Fruit fly (Drosophila melanogaster) whole organism, prepupa: ENCODE results near the gene Scr.

Experiments used
- CG10631 ChIP-seq: fragments of 200-800 bp; sonication (Bioruptor generic); optimal IDR thresholded peaks from 2 replicates; lab custom pipeline; 2016; ENCODE audit warnings: missing biosample characterization, missing genetic modification characterization
- CG10669 ChIP-seq: fragments of 200-800 bp; sonication (Bioruptor generic); optimal IDR thresholded peaks from 3 replicates; lab custom pipeline; 2018; ENCODE audit warnings: missing biosample characterization, mild to moderate bottlenecking, missing genetic modification characterization, moderate library complexity
- CG11294 ChIP-seq: fragments of 200-800 bp; sonication (Bioruptor generic); IDR thresholded peaks from 2 replicates; pipeline ENCODE4 v1.3.6; 2022; ENCODE audit warnings: missing biosample characterization, missing genetic modification characterization
- CG11902 ChIP-seq: fragments of 200-800 bp; sonication (Bioruptor generic); optimal IDR thresholded peaks from 3 replicates; lab custom pipeline; 2016; ENCODE audit warnings: missing biosample characterization, missing genetic modification characterization
- CG15336 ChIP-seq: fragments of 200-800 bp; sonication (Bioruptor generic); IDR thresholded peaks from 2 replicates; pipeline ENCODE4 v1.3.6; 2022; ENCODE audit warnings: missing biosample characterization, missing genetic modification characterization
- CG1621 ChIP-seq: fragments of 200-800 bp; sonication (Bioruptor generic); optimal IDR thresholded peaks from 3 replicates; lab custom pipeline; 2018; ENCODE audit warnings: missing biosample characterization, mild to moderate bottlenecking, missing genetic modification characterization
- CG16779 ChIP-seq: fragments of 200-800 bp; sonication (Bioruptor generic); optimal IDR thresholded peaks from 3 replicates; lab custom pipeline; 2017; ENCODE audit warnings: missing biosample characterization, mild to moderate bottlenecking, missing genetic modification characterization
- CG3032 ChIP-seq: fragments of 200-800 bp; optimal IDR thresholded peaks from 2 replicates; lab custom pipeline; 2019; ENCODE audit warnings: missing biosample characterization, mild to moderate bottlenecking, missing genetic modification characterization, moderate library complexity
- CG32006 ChIP-seq: fragments of 200-800 bp; sonication (Bioruptor generic); optimal IDR thresholded peaks from 3 replicates; lab custom pipeline; 2017; ENCODE audit warnings: missing biosample characterization, mild to moderate bottlenecking, missing genetic modification characterization
- CG4318 ChIP-seq: fragments of 200-800 bp; sonication (Bioruptor generic); optimal IDR thresholded peaks from 3 replicates; lab custom pipeline; 2017; ENCODE audit warnings: missing biosample characterization, mild to moderate bottlenecking, missing genetic modification characterization
- CG6163 ChIP-seq: fragments of 200-800 bp; sonication (Bioruptor generic); IDR thresholded peaks from 3 replicates; pipeline ENCODE4 v1.3.6; 2022; ENCODE audit warnings: missing biosample characterization, missing genetic modification characterization
- CG6276 ChIP-seq: fragments of 200-800 bp; sonication (Bioruptor generic); optimal IDR thresholded peaks from 2 replicates; lab custom pipeline; 2017; ENCODE audit warnings: missing biosample characterization, mild to moderate bottlenecking, missing genetic modification characterization
- CG6792 ChIP-seq: fragments of 200-800 bp; sonication (Bioruptor generic); optimal IDR thresholded peaks from 3 replicates; lab custom pipeline; 2016; ENCODE audit warnings: missing biosample characterization, missing genetic modification characterization
- CG6808 ChIP-seq: fragments of 200-800 bp; sonication (Bioruptor generic); optimal IDR thresholded peaks from 3 replicates; lab custom pipeline; 2017; ENCODE audit warnings: missing biosample characterization, missing genetic modification characterization, mild to moderate bottlenecking, moderate library complexity, missing genetic modification reagents
- CG6854 ChIP-seq: fragments of 200-800 bp; sonication (Bioruptor generic); optimal IDR thresholded peaks from 2 replicates; lab custom pipeline; 2017; ENCODE audit warnings: missing biosample characterization, mild to moderate bottlenecking, missing genetic modification characterization
- CG7368 ChIP-seq: fragments of 200-800 bp; sonication (Bioruptor generic); optimal IDR thresholded peaks from 3 replicates; lab custom pipeline; 2016; ENCODE audit warnings: missing biosample characterization, missing genetic modification characterization
- CG8319 ChIP-seq: fragments of 200-800 bp; sonication (Bioruptor generic); optimal IDR thresholded peaks from 3 replicates; lab custom pipeline; 2016; ENCODE audit warnings: missing biosample characterization, missing genetic modification characterization
- CG8632 ChIP-seq: fragments of 200-800 bp; sonication (Bioruptor generic); optimal IDR thresholded peaks from 3 replicates; lab custom pipeline; 2016; ENCODE audit warnings: missing biosample characterization, missing genetic modification characterization
- Eip75B ChIP-seq: fragments of 200-800 bp; sonication (Bioruptor generic); optimal IDR thresholded peaks from 3 replicates; lab custom pipeline; 2016; ENCODE audit warnings: missing biosample characterization, missing genetic modification characterization
- Eip78C ChIP-seq: fragments of 200-800 bp; sonication (Bioruptor generic); peaks from one replicate; lab custom pipeline; 2016; ENCODE audit warnings: missing biosample characterization, missing genetic modification characterization
- Eip93F ChIP-seq: fragments of 200-800 bp; sonication (Bioruptor generic); optimal IDR thresholded peaks from 2 replicates; lab custom pipeline; 2016; ENCODE audit warnings: missing biosample characterization, mild to moderate bottlenecking, missing genetic modification characterization
- Ets21C ChIP-seq: fragments of 200-800 bp; sonication (Bioruptor generic); optimal IDR thresholded peaks from 3 replicates; lab custom pipeline; 2016; ENCODE audit warnings: missing biosample characterization, missing genetic modification characterization
- Gug ChIP-seq: fragments of 200-800 bp; sonication (Bioruptor generic); IDR thresholded peaks from 2 replicates; pipeline ENCODE4 v1.3.6; 2022; ENCODE audit warnings: missing biosample characterization, missing genetic modification characterization
- Hr38 ChIP-seq: sonication (Bioruptor generic); optimal IDR thresholded peaks from 2 replicates; lab custom pipeline; 2016; ENCODE audit warnings: missing biosample characterization, missing genetic modification characterization
- Hr4 ChIP-seq: fragments of 200-800 bp; sonication (Bioruptor generic); optimal IDR thresholded peaks from 3 replicates; lab custom pipeline; 2016; ENCODE audit warnings: missing biosample characterization, missing genetic modification characterization
- Lpt ChIP-seq: fragments of 200-800 bp; sonication (Bioruptor generic); optimal IDR thresholded peaks from 3 replicates; lab custom pipeline; 2016; ENCODE audit warnings: missing biosample characterization, missing genetic modification characterization
- Met ChIP-seq: fragments of 200-800 bp; sonication (Bioruptor generic); optimal IDR thresholded peaks from 3 replicates; lab custom pipeline; 2016; ENCODE audit warnings: missing biosample characterization, missing genetic modification characterization
- OdsH ChIP-seq: fragments of 200-800 bp; sonication (Bioruptor generic); optimal IDR thresholded peaks from 3 replicates; lab custom pipeline; 2016; ENCODE audit warnings: missing biosample characterization, missing genetic modification characterization
- Smox ChIP-seq: fragments of 200-800 bp; sonication (Bioruptor generic); optimal IDR thresholded peaks from 3 replicates; lab custom pipeline; 2016; ENCODE audit warnings: missing biosample characterization, missing genetic modification characterization
- Sox14 ChIP-seq: fragments of 200-800 bp; sonication (Bioruptor generic); optimal IDR thresholded peaks from 3 replicates; lab custom pipeline; 2016; ENCODE audit warnings: missing biosample characterization, missing genetic modification characterization
- Sox15 ChIP-seq: fragments of 200-800 bp; sonication (Bioruptor generic); optimal IDR thresholded peaks from 3 replicates; lab custom pipeline; 2016; ENCODE audit warnings: missing biosample characterization, missing genetic modification characterization
- cyc ChIP-seq: fragments of 200-800 bp; sonication (Bioruptor generic); optimal IDR thresholded peaks from 3 replicates; lab custom pipeline; 2016; ENCODE audit warnings: missing biosample characterization, missing genetic modification characterization
- dsx ChIP-seq: fragments of 200-800 bp; optimal IDR thresholded peaks from 3 replicates; lab custom pipeline; 2019; ENCODE audit warnings: missing biosample characterization, mild to moderate bottlenecking, missing genetic modification characterization, moderate library complexity; ENCODE audit not compliant: poor library complexity, severe bottlenecking
- eg ChIP-seq: fragments of 200-800 bp; sonication (Bioruptor generic); IDR thresholded peaks from 3 replicates; pipeline ENCODE4 v1.3.6; 2022; ENCODE audit warnings: missing biosample characterization, missing genetic modification characterization
- esn ChIP-seq: fragments of 200-800 bp; sonication (Bioruptor generic); optimal IDR thresholded peaks from 2 replicates; lab custom pipeline; 2016; ENCODE audit warnings: missing biosample characterization, mild to moderate bottlenecking, missing genetic modification characterization, moderate library complexity
- fd85E ChIP-seq: fragments of 200-800 bp; sonication (Bioruptor generic); optimal IDR thresholded peaks from 3 replicates; lab custom pipeline; 2016; ENCODE audit warnings: missing biosample characterization, missing genetic modification characterization
- fkh ChIP-seq: fragments of 200-800 bp; sonication (Bioruptor generic); optimal IDR thresholded peaks from 3 replicates; lab custom pipeline; 2017; ENCODE audit warnings: missing biosample characterization, mild to moderate bottlenecking, missing genetic modification characterization, moderate library complexity
- lz ChIP-seq: fragments of 200-800 bp; sonication (Bioruptor generic); optimal IDR thresholded peaks from 3 replicates; lab custom pipeline; 2016; ENCODE audit warnings: missing biosample characterization, missing genetic modification characterization
- pdm3 ChIP-seq: fragments of 200-800 bp; sonication (Bioruptor generic); optimal IDR thresholded peaks from 3 replicates; lab custom pipeline; 2016; ENCODE audit warnings: missing biosample characterization, missing genetic modification characterization
- ss ChIP-seq, 2 experiments: fragments of 200-800 bp; sonication (Bioruptor generic); optimal IDR thresholded peaks; 2 replicates in 1 of 2; 3 replicates in 1 of 2; lab custom pipeline; 2017 to 2018; ENCODE audit warnings: mild to moderate bottlenecking in 2 of 2, missing biosample characterization in 2 of 2, missing genetic modification characterization in 2 of 2, moderate library complexity in 1 of 2
- svp ChIP-seq: fragments of 200-800 bp; sonication (Bioruptor generic); peaks from one replicate; lab custom pipeline; 2016; ENCODE audit warnings: missing biosample characterization, missing genetic modification characterization
- vri ChIP-seq: fragments of 200-800 bp; sonication (Bioruptor generic); optimal IDR thresholded peaks from 3 replicates; lab custom pipeline; 2016; ENCODE audit warnings: missing biosample characterization, mild to moderate bottlenecking, missing genetic modification characterization

Gene Scr

DNA sequence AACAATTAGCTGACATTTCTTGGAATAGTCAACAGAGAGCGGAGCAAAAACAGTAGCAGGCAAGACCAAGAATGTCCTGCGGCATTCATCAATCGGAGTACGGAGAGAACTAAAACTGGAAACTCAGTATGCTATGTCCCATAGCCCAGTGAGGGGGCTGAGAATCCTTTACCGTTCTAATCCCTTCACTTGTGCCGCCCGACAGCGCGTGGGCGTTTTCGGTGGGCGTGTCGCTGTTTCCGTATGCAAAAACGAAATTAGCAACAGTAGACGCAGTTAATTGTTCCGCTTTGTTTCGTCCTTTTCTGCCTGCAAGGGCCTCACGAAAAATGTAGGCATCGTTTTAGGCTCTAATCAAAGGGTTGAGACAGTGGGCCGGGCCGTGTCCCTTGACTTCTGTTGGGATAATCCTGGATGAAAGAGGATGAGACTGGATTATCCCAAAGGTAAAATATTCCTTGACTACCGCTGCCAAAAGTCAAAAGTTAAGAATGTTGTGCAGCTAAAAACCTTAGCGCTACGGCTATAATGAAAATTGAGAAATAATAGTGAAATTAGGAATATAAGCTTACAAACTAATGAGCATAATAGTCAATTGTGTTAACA lies 45.0 kb downstream of the Scr start:
- TF ChIP-seq CG8632 (GFP tag; lab: Kevin White, UChicago): no peak
- no peak for TF ChIP-seq Smox (GFP tag; lab: Kevin White, UChicago)
- no peak for TF ChIP-seq Ets21C (GFP tag; lab: Kevin White, UChicago)
- no peak for TF ChIP-seq CG6854 (GFP tag; lab: Kevin White, UChicago)
- no peak for TF ChIP-seq Eip75B (GFP tag; lab: Kevin White, UChicago)
- TF ChIP-seq CG10631 (GFP tag; lab: Kevin White, UChicago): no peak
- no peak for TF ChIP-seq CG6276
- TF ChIP-seq Gug (GFP tag; lab: Robert Waterston, UW): no peak
- TF ChIP-seq CG8319 (GFP tag; lab: Kevin White, UChicago): no peak
- no peak for TF ChIP-seq CG7368
- no peak for TF ChIP-seq Hr38 (GFP tag; lab: Kevin White, UChicago)
- TF ChIP-seq Sox15 (GFP tag; lab: Kevin White, UChicago): no peak
- TF ChIP-seq, all 60 proteins: peak for 0

dm6 chr3R:6801153-6801552 lies 48.6 kb downstream of the Scr start:
- TF ChIP-seq Hr4 (GFP tag; lab: Kevin White, UChicago) (no peak), Ets21C (GFP tag; lab: Kevin White, UChicago) (no peak), CG11294 (GFP tag; lab: Robert Waterston, UW) (no peak), fd85E (GFP tag; lab: Kevin White, UChicago) (no peak), CG15336 (GFP tag; lab: Robert Waterston, UW) (no peak), CG6808 (GFP tag; lab: Kevin White, UChicago) (no peak), OdsH (GFP tag; lab: Kevin White, UChicago) (no peak), CG8632 (GFP tag; lab: Kevin White, UChicago) (no peak), Eip93F (GFP tag; lab: Kevin White, UChicago) (no peak), fkh (GFP tag; lab: Kevin White, UChicago) (no peak), CG3032 (no peak), vri (GFP tag; lab: Kevin White, UChicago) (no peak), cyc (GFP tag; lab: Kevin White, UChicago) (no peak), CG16779 (tag; lab: Kevin White, UChicago) (no peak), Sox14 (no peak)

dm6 chr3R:6791189-6791886 lies 58.4 kb downstream of the Scr start, which contains the start of gene Dfd:
Dfd (plus strand) TSS chr3R:6791836.
- TF ChIP-seq Hr38 (GFP tag; lab: Kevin White, UChicago): no peak
- TF ChIP-seq CG11902 (GFP tag; lab: Kevin White, UChicago): no peak
- TF ChIP-seq CG16779 (tag; lab: Kevin White, UChicago): no peak
- no peak; the same call in 2 of the 3 replicates for TF ChIP-seq CG6163 (GFP tag; lab: Robert Waterston, UW)
- no peak for TF ChIP-seq Met (GFP tag; lab: Kevin White, UChicago)
- peak in 1 of 2 experiments; percentile 25 for TF ChIP-seq ss (GFP tag; optimal IDR thresholded peaks at IDR 0.05; lab: Kevin White, UChicago)
- TF ChIP-seq Eip78C: no peak
- no peak for TF ChIP-seq fkh (GFP tag; lab: Kevin White, UChicago)
- TF ChIP-seq CG8319 (GFP tag; lab: Kevin White, UChicago): no peak
- TF ChIP-seq svp (GFP tag; lab: Kevin White, UChicago): peak; percentile 68
- TF ChIP-seq CG15336 (GFP tag; lab: Robert Waterston, UW): no peak
- peak; percentile 3 for TF ChIP-seq CG4318 (GFP tag; lab: Kevin White, UChicago)
- no peak for TF ChIP-seq vri (GFP tag; lab: Kevin White, UChicago)
- no peak for TF ChIP-seq CG6808 (GFP tag; lab: Kevin White, UChicago)
- TF ChIP-seq Eip75B (GFP tag; lab: Kevin White, UChicago): no peak
- peak; percentile 27 for TF ChIP-seq pdm3 (GFP tag; lab: Kevin White, UChicago)
- peak; percentile 25 for TF ChIP-seq CG10631 (GFP tag; lab: Kevin White, UChicago)
- no peak for TF ChIP-seq Sox15 (GFP tag; lab: Kevin White, UChicago)
- peak; percentile 28 for TF ChIP-seq OdsH (GFP tag; lab: Kevin White, UChicago)
- TF ChIP-seq lz: peak; percentile 6
- TF ChIP-seq CG7368: no peak
- no peak for TF ChIP-seq esn (GFP tag; lab: Kevin White, UChicago)
- peak; percentile 38 for TF ChIP-seq CG8632 (GFP tag; lab: Kevin White, UChicago)
- no peak for TF ChIP-seq Lpt
- no peak for TF ChIP-seq CG6854 (GFP tag; lab: Kevin White, UChicago)
- TF ChIP-seq CG10669 (GFP tag; lab: Kevin White, UChicago): no peak
- no peak for TF ChIP-seq CG1621 (tag; lab: Kevin White, UChicago)
- TF ChIP-seq CG6792 (GFP tag; lab: Kevin White, UChicago): no peak
- TF ChIP-seq cyc (GFP tag; lab: Kevin White, UChicago): no peak
- TF ChIP-seq CG32006 (GFP tag; lab: Kevin White, UChicago): peak; percentile 52
- TF ChIP-seq Smox (GFP tag; lab: Kevin White, UChicago): no peak
- TF ChIP-seq CG6276: no peak
- no peak for TF ChIP-seq Ets21C (GFP tag; lab: Kevin White, UChicago)
- no peak for TF ChIP-seq dsx (GFP tag; lab: Kevin White, UChicago)
- no peak for TF ChIP-seq fd85E (GFP tag; lab: Kevin White, UChicago)
- peak; percentile 13 for TF ChIP-seq Sox14
- TF ChIP-seq eg: peak; percentile 39; the same call in 2 of the 3 replicates
